Fruit fly (Drosophila melanogaster) whole organism: ENCODE results near the gene CG3294.

Experiments
- CG8478 ChIP-seq: fragments of >200 bp; optimal IDR thresholded peaks from 2 replicates; lab custom pipeline; 2018; ENCODE audit warnings: inconsistent platforms
- Dll ChIP-seq: fragments of >200 bp; optimal IDR thresholded peaks from 2 replicates; lab custom pipeline; 2017
- EcR ChIP-seq, 2 experiments: fragments of >200 bp; optimal IDR thresholded peaks; 2 replicates each; lab custom pipeline; 2017; ENCODE audit warnings: missing biosample characterization in 2 of 2, missing genetic modification characterization in 2 of 2, missing genetic modification reagents in 2 of 2
- pan ChIP-seq: fragments of >200 bp; optimal IDR thresholded peaks from 2 replicates; lab custom pipeline; 2017
- psq ChIP-seq: fragments of >200 bp; optimal IDR thresholded peaks from 2 replicates; lab custom pipeline; 2017
- usp ChIP-seq: fragments of >200 bp; optimal IDR thresholded peaks from 2 replicates; lab custom pipeline; 2017; ENCODE audit warnings: missing biosample characterization, missing genetic modification characterization, mixed read lengths

DNA sequence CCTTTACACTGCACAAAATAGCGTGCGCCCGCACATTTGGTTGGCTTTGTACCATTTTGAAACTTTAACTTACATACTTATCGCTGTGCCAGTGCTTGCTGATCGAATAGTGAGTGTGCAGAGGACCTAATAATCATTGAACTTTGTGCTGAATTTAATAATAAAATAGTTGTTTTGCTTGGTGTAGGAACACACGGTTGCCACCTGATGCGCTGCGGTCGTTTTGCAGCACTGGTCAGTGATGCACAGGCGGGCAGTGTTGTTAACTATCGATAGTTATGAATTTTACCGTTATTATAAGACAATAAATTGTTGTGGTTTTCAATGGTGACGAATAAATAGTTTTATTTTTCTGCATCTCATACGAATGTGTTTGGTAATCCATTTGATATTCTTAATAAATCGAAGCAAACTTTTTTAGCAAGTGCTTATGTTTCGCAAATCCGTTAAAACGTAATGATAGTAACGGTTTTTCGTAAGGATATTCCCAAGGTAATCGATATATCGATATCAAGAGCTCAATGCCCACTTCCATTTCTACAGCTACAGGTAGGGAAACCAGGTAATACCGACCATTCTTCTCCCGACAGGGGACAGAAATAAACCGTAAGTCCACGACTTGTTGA, 43.5 kb downstream of the CG3294 start, which contains the start of the genes tank and CG12194:
- TF ChIP-seq pan (lab: Kevin White, UChicago) (no peak), psq (no peak), Dll (no peak), usp (GFP tag; lab: Kevin White, UChicago) (no peak), CG8478 (lab: Kevin White, UChicago) (no peak), EcR (GFP tag; optimal IDR thresholded peaks at IDR 0.05; lab: Kevin White, UChicago) (no peak)
